Fruit fly (Drosophila melanogaster) whole organism, prepupa: Measurements from ENCODE around the gene Parg.
A peak's percentile ranks its signal among the peaks of the same experiment; 100 is the strongest.

Experiments
- CG10631 ChIP-seq: fragments of 200-800 bp; sonication (Bioruptor generic); optimal IDR thresholded peaks from 2 replicates; lab custom pipeline; 2016; ENCODE audit warnings: missing biosample characterization, missing genetic modification characterization
- CG11294 ChIP-seq: fragments of 200-800 bp; sonication (Bioruptor generic); IDR thresholded peaks from 2 replicates; pipeline ENCODE4 v1.3.6; 2022; ENCODE audit warnings: missing biosample characterization, missing genetic modification characterization
- CG11762 ChIP-seq: fragments of 200-800 bp; sonication (Bioruptor generic); optimal IDR thresholded peaks from 3 replicates; lab custom pipeline; 2016; ENCODE audit warnings: missing biosample characterization, missing genetic modification characterization; ENCODE audit not compliant: insufficient read depth
- CG15336 ChIP-seq: fragments of 200-800 bp; sonication (Bioruptor generic); IDR thresholded peaks from 2 replicates; pipeline ENCODE4 v1.3.6; 2022; ENCODE audit warnings: missing biosample characterization, missing genetic modification characterization
- CG16779 ChIP-seq: fragments of 200-800 bp; sonication (Bioruptor generic); optimal IDR thresholded peaks from 3 replicates; lab custom pipeline; 2017; ENCODE audit warnings: missing biosample characterization, mild to moderate bottlenecking, missing genetic modification characterization
- CG3032 ChIP-seq: fragments of 200-800 bp; optimal IDR thresholded peaks from 2 replicates; lab custom pipeline; 2019; ENCODE audit warnings: missing biosample characterization, mild to moderate bottlenecking, missing genetic modification characterization, moderate library complexity
- CG31627 ChIP-seq: fragments of 200-800 bp; sonication (Bioruptor generic); optimal IDR thresholded peaks from 3 replicates; lab custom pipeline; 2016; ENCODE audit warnings: missing biosample characterization, missing genetic modification characterization
- CG34406 ChIP-seq: fragments of 200-800 bp; sonication (Bioruptor generic); optimal IDR thresholded peaks from 3 replicates; lab custom pipeline; 2016; ENCODE audit warnings: missing biosample characterization, missing genetic modification characterization
- CG3919 ChIP-seq: fragments of 200-800 bp; sonication (Bioruptor generic); optimal IDR thresholded peaks from 3 replicates; lab custom pipeline; 2016; ENCODE audit warnings: missing biosample characterization, missing genetic modification characterization
- CG4318 ChIP-seq: fragments of 200-800 bp; sonication (Bioruptor generic); optimal IDR thresholded peaks from 3 replicates; lab custom pipeline; 2017; ENCODE audit warnings: missing biosample characterization, mild to moderate bottlenecking, missing genetic modification characterization
- CG6163 ChIP-seq: fragments of 200-800 bp; sonication (Bioruptor generic); IDR thresholded peaks from 3 replicates; pipeline ENCODE4 v1.3.6; 2022; ENCODE audit warnings: missing biosample characterization, missing genetic modification characterization
- CG6276 ChIP-seq: fragments of 200-800 bp; sonication (Bioruptor generic); optimal IDR thresholded peaks from 2 replicates; lab custom pipeline; 2017; ENCODE audit warnings: missing biosample characterization, mild to moderate bottlenecking, missing genetic modification characterization
- CG6792 ChIP-seq: fragments of 200-800 bp; sonication (Bioruptor generic); optimal IDR thresholded peaks from 3 replicates; lab custom pipeline; 2016; ENCODE audit warnings: missing biosample characterization, missing genetic modification characterization
- CG6808 ChIP-seq: fragments of 200-800 bp; sonication (Bioruptor generic); optimal IDR thresholded peaks from 3 replicates; lab custom pipeline; 2017; ENCODE audit warnings: missing biosample characterization, missing genetic modification characterization, mild to moderate bottlenecking, moderate library complexity, missing genetic modification reagents
- CG6854 ChIP-seq: fragments of 200-800 bp; sonication (Bioruptor generic); optimal IDR thresholded peaks from 2 replicates; lab custom pipeline; 2017; ENCODE audit warnings: missing biosample characterization, mild to moderate bottlenecking, missing genetic modification characterization
- CG8119 ChIP-seq: fragments of 200-800 bp; sonication (Bioruptor generic); IDR thresholded peaks from 3 replicates; pipeline ENCODE4 v1.3.6; 2022; ENCODE audit warnings: missing biosample characterization, missing genetic modification characterization
- CG8319 ChIP-seq: fragments of 200-800 bp; sonication (Bioruptor generic); optimal IDR thresholded peaks from 3 replicates; lab custom pipeline; 2016; ENCODE audit warnings: missing biosample characterization, missing genetic modification characterization
- CG8632 ChIP-seq: fragments of 200-800 bp; sonication (Bioruptor generic); optimal IDR thresholded peaks from 3 replicates; lab custom pipeline; 2016; ENCODE audit warnings: missing biosample characterization, missing genetic modification characterization
- Eip75B ChIP-seq: fragments of 200-800 bp; sonication (Bioruptor generic); optimal IDR thresholded peaks from 3 replicates; lab custom pipeline; 2016; ENCODE audit warnings: missing biosample characterization, missing genetic modification characterization
- Eip78C ChIP-seq: fragments of 200-800 bp; sonication (Bioruptor generic); peaks from one replicate; lab custom pipeline; 2016; ENCODE audit warnings: missing biosample characterization, missing genetic modification characterization
- Eip93F ChIP-seq: fragments of 200-800 bp; sonication (Bioruptor generic); optimal IDR thresholded peaks from 2 replicates; lab custom pipeline; 2016; ENCODE audit warnings: missing biosample characterization, mild to moderate bottlenecking, missing genetic modification characterization
- Gug ChIP-seq: fragments of 200-800 bp; sonication (Bioruptor generic); IDR thresholded peaks from 2 replicates; pipeline ENCODE4 v1.3.6; 2022; ENCODE audit warnings: missing biosample characterization, missing genetic modification characterization
- Hr39 ChIP-seq: fragments of 200-800 bp; sonication (Bioruptor generic); optimal IDR thresholded peaks from 2 replicates; lab custom pipeline; 2016; ENCODE audit warnings: missing biosample characterization, missing genetic modification characterization
- Lpt ChIP-seq: fragments of 200-800 bp; sonication (Bioruptor generic); optimal IDR thresholded peaks from 3 replicates; lab custom pipeline; 2016; ENCODE audit warnings: missing biosample characterization, missing genetic modification characterization
- Met ChIP-seq: fragments of 200-800 bp; sonication (Bioruptor generic); optimal IDR thresholded peaks from 3 replicates; lab custom pipeline; 2016; ENCODE audit warnings: missing biosample characterization, missing genetic modification characterization
- OdsH ChIP-seq: fragments of 200-800 bp; sonication (Bioruptor generic); optimal IDR thresholded peaks from 3 replicates; lab custom pipeline; 2016; ENCODE audit warnings: missing biosample characterization, missing genetic modification characterization
- Smox ChIP-seq: fragments of 200-800 bp; sonication (Bioruptor generic); optimal IDR thresholded peaks from 3 replicates; lab custom pipeline; 2016; ENCODE audit warnings: missing biosample characterization, missing genetic modification characterization
- Sox15 ChIP-seq: fragments of 200-800 bp; sonication (Bioruptor generic); optimal IDR thresholded peaks from 3 replicates; lab custom pipeline; 2016; ENCODE audit warnings: missing biosample characterization, missing genetic modification characterization
- achi ChIP-seq: fragments of 200-800 bp; sonication (Bioruptor generic); optimal IDR thresholded peaks from 3 replicates; lab custom pipeline; 2016; ENCODE audit warnings: missing biosample characterization, missing genetic modification characterization
- acj6 ChIP-seq: fragments of 200-800 bp; sonication (Bioruptor generic); optimal IDR thresholded peaks from 3 replicates; lab custom pipeline; 2016; ENCODE audit warnings: missing biosample characterization, missing genetic modification characterization
- cyc ChIP-seq: fragments of 200-800 bp; sonication (Bioruptor generic); optimal IDR thresholded peaks from 3 replicates; lab custom pipeline; 2016; ENCODE audit warnings: missing biosample characterization, missing genetic modification characterization
- dac ChIP-seq: fragments of 200-800 bp; sonication (Bioruptor generic); optimal IDR thresholded peaks from 2 replicates; lab custom pipeline; 2017; ENCODE audit warnings: missing biosample characterization, mild to moderate bottlenecking, missing genetic modification characterization
- dsx ChIP-seq: fragments of 200-800 bp; optimal IDR thresholded peaks from 3 replicates; lab custom pipeline; 2019; ENCODE audit warnings: missing biosample characterization, mild to moderate bottlenecking, missing genetic modification characterization, moderate library complexity; ENCODE audit not compliant: poor library complexity, severe bottlenecking
- esn ChIP-seq: fragments of 200-800 bp; sonication (Bioruptor generic); optimal IDR thresholded peaks from 2 replicates; lab custom pipeline; 2016; ENCODE audit warnings: missing biosample characterization, mild to moderate bottlenecking, missing genetic modification characterization, moderate library complexity
- fd85E ChIP-seq: fragments of 200-800 bp; sonication (Bioruptor generic); optimal IDR thresholded peaks from 3 replicates; lab custom pipeline; 2016; ENCODE audit warnings: missing biosample characterization, missing genetic modification characterization
- fkh ChIP-seq: fragments of 200-800 bp; sonication (Bioruptor generic); optimal IDR thresholded peaks from 3 replicates; lab custom pipeline; 2017; ENCODE audit warnings: missing biosample characterization, mild to moderate bottlenecking, missing genetic modification characterization, moderate library complexity
- lz ChIP-seq: fragments of 200-800 bp; sonication (Bioruptor generic); optimal IDR thresholded peaks from 3 replicates; lab custom pipeline; 2016; ENCODE audit warnings: missing biosample characterization, missing genetic modification characterization
- net ChIP-seq: fragments of 200-800 bp; sonication (Bioruptor generic); optimal IDR thresholded peaks from 3 replicates; lab custom pipeline; 2016; ENCODE audit warnings: missing biosample characterization, missing genetic modification characterization
- pdm3 ChIP-seq: fragments of 200-800 bp; sonication (Bioruptor generic); optimal IDR thresholded peaks from 3 replicates; lab custom pipeline; 2016; ENCODE audit warnings: missing biosample characterization, missing genetic modification characterization
- spab ChIP-seq: fragments of 200-800 bp; sonication (Bioruptor generic); optimal IDR thresholded peaks from 2 replicates; lab custom pipeline; 2017; ENCODE audit warnings: missing biosample characterization, mild to moderate bottlenecking, missing genetic modification characterization, missing genetic modification reagents
- ss ChIP-seq, 2 experiments: fragments of 200-800 bp; sonication (Bioruptor generic); optimal IDR thresholded peaks; 2 replicates in 1 of 2; 3 replicates in 1 of 2; lab custom pipeline; 2017 to 2018; ENCODE audit warnings: mild to moderate bottlenecking in 2 of 2, missing biosample characterization in 2 of 2, missing genetic modification characterization in 2 of 2, moderate library complexity in 1 of 2
- svp ChIP-seq: fragments of 200-800 bp; sonication (Bioruptor generic); peaks from one replicate; lab custom pipeline; 2016; ENCODE audit warnings: missing biosample characterization, missing genetic modification characterization
- topi ChIP-seq: fragments of 200-800 bp; sonication (Bioruptor generic); optimal IDR thresholded peaks from 3 replicates; lab custom pipeline; 2016; ENCODE audit warnings: missing biosample characterization, missing genetic modification characterization
- vri ChIP-seq: fragments of 200-800 bp; sonication (Bioruptor generic); optimal IDR thresholded peaks from 3 replicates; lab custom pipeline; 2016; ENCODE audit warnings: missing biosample characterization, mild to moderate bottlenecking, missing genetic modification characterization

Parg gene

dm6 chrX:3696540-3697206 lies 25.4 kb upstream of the Parg start (continued):
- TF ChIP-seq vri (GFP tag; lab: Kevin White, UChicago) (peak; percentile 2), CG6792 (GFP tag; lab: Kevin White, UChicago) (peak; percentile 1), CG31627 (GFP tag; lab: Kevin White, UChicago) (peak; percentile 36), ss (GFP tag; optimal IDR thresholded peaks at IDR 0.05; lab: Kevin White, UChicago) (no peak), Sox15 (GFP tag; lab: Kevin White, UChicago) (no peak), CG34406 (peak; percentile 1), CG3032 (tag; lab: Kevin White, UChicago) (no peak), fkh (GFP tag; lab: Kevin White, UChicago) (no peak), fd85E (no peak), CG6163 (GFP tag; lab: Robert Waterston, UW) (no peak; the same call in 2 of the 3 replicates), CG16779 (tag; lab: Kevin White, UChicago) (no peak), CG11762 (no peak), Smox (GFP tag; lab: Kevin White, UChicago) (peak; percentile 16), acj6 (GFP tag; lab: Kevin White, UChicago) (peak; percentile 7), topi (GFP tag; lab: Kevin White, UChicago) (peak; percentile 48), CG6808 (GFP tag; lab: Kevin White, UChicago) (no peak), Lpt (GFP tag; lab: Kevin White, UChicago) (no peak), dsx (GFP tag; lab: Kevin White, UChicago) (peak; percentile 87), CG4318 (GFP tag; lab: Kevin White, UChicago) (peak; percentile 11), Eip78C (GFP tag; lab: Kevin White, UChicago) (peak; percentile 85), Hr39 (GFP tag; lab: Kevin White, UChicago) (peak; percentile 51), CG6854 (GFP tag; lab: Kevin White, UChicago) (no peak), Eip93F (GFP tag; lab: Kevin White, UChicago) (no peak), CG10631 (peak; percentile 13), Met (peak; percentile 55), CG11294 (GFP tag; lab: Robert Waterston, UW) (no peak), esn (GFP tag; lab: Kevin White, UChicago) (peak; percentile 54), cyc (GFP tag; lab: Kevin White, UChicago) (peak; percentile 30), CG15336 (no peak), CG8319 (GFP tag; lab: Kevin White, UChicago) (no peak), lz (GFP tag; lab: Kevin White, UChicago) (peak; percentile 31), svp (GFP tag; lab: Kevin White, UChicago) (peak; percentile 60)

dm6 chrX:3695151-3695988 lies 24.1 kb upstream of the Parg start:
- TF ChIP-seq Hr39 (GFP tag; lab: Kevin White, UChicago) (peak; percentile 75), CG16779 (tag; lab: Kevin White, UChicago) (peak; percentile 92), net (peak; percentile 90), CG11294 (GFP tag; lab: Robert Waterston, UW) (peak; percentile 77), CG6276 (GFP tag; lab: Kevin White, UChicago) (peak; percentile 89), Eip93F (GFP tag; lab: Kevin White, UChicago) (peak; percentile 67), Eip75B (GFP tag; lab: Kevin White, UChicago) (peak; percentile 82), lz (GFP tag; lab: Kevin White, UChicago) (peak; percentile 82), ss (GFP tag; optimal IDR thresholded peaks at IDR 0.05; lab: Kevin White, UChicago) (peak; percentile 95 to 96), CG11762 (peak; percentile 33), fd85E (peak; percentile 58), pdm3 (GFP tag; lab: Kevin White, UChicago) (peak; percentile 88), cyc (GFP tag; lab: Kevin White, UChicago) (peak; percentile 15), Gug (GFP tag; lab: Robert Waterston, UW) (peak; percentile 77), CG34406 (peak; percentile 88), CG10631 (peak; percentile 87), CG8119 (GFP tag; lab: Robert Waterston, UW) (peak; percentile 94), Eip78C (GFP tag; lab: Kevin White, UChicago) (peak; percentile 98), OdsH (GFP tag; lab: Kevin White, UChicago) (peak; percentile 93), achi (GFP tag; lab: Kevin White, UChicago) (peak; percentile 58), acj6 (GFP tag; lab: Kevin White, UChicago) (peak; percentile 88), CG8632 (GFP tag; lab: Kevin White, UChicago) (peak; percentile 74), CG31627 (GFP tag; lab: Kevin White, UChicago) (peak; percentile 76), CG4318 (GFP tag; lab: Kevin White, UChicago) (peak; percentile 92), dac (GFP tag; lab: Kevin White, UChicago) (peak; percentile 82), CG3919 (GFP tag; lab: Kevin White, UChicago) (peak; percentile 32), CG3032 (tag; lab: Kevin White, UChicago) (peak; percentile 81), spab (GFP tag; lab: Kevin White, UChicago) (peak; percentile 67), svp (GFP tag; lab: Kevin White, UChicago) (peak; percentile 88), Lpt (GFP tag; lab: Kevin White, UChicago) (peak; percentile 91)
